Worm (Caenorhabditis elegans): Measurements from ENCODE around the gene F59G1.4.

DNA sequence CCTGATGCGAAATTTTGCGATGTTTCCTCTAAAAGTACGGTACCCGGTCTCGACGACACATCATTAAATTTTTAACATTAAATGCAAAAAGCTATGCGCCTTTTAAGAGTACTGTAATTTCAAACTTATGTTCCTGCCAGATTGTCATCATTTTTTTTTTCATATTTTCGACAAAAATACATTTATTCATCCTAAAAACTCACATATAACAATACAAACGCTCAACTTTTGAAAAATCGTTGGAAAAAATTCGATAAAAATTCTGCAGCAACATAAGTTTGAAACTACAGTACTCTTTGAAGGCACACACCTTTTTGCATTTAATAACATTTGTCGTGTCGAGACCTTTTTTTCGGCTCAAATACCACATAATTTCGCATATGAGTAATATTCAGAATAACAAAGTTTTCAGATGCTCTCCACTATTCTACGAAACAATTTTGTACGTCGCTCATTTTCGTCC, 21.1 kb downstream of the F59G1.4 start, which contains the start of gene frh-1:
- TF ChIP-seq ama-1 (optimal IDR thresholded peaks at IDR 0.05) = no peak
- TF ChIP-seq ztf-11 (tag; optimal IDR thresholded peaks at IDR 0.05) = no peak
- TF ChIP-seq pha-4 (tag; optimal IDR thresholded peaks at IDR 0.05) = no peak
- no peak for TF ChIP-seq mdl-1 (tag; optimal IDR thresholded peaks at IDR 0.05)
- no peak for TF ChIP-seq nhr-77 (tag; optimal IDR thresholded peaks at IDR 0.05)
- no peak for TF ChIP-seq lin-39 (tag; optimal IDR thresholded peaks at IDR 0.05)
- no peak for TF ChIP-seq nhr-76 (tag; optimal IDR thresholded peaks at IDR 0.05)
- TF ChIP-seq unc-39 (tag; optimal IDR thresholded peaks at IDR 0.05) = no peak
- TF ChIP-seq fos-1 (tag; optimal IDR thresholded peaks at IDR 0.05) = no peak
- no peak for TF ChIP-seq skn-1 (tag; optimal IDR thresholded peaks at IDR 0.05)
- TF ChIP-seq ceh-9 (tag; optimal IDR thresholded peaks at IDR 0.05) = no peak
- no peak for TF ChIP-seq unc-62 (GFP tag; optimal IDR thresholded peaks at IDR 0.05)

Data from whole organism, L3 larva.